Fruit fly (Drosophila melanogaster) whole organism, embryonic: ENCODE measurements around the gene Cpr67Fa2.

Source experiments
- Ada2b ChIP-seq: fragments of 200-800 bp; sonication (Bioruptor generic); IDR thresholded peaks from 2 replicates; pipeline ENCODE4 v1.3.6; 2022; ENCODE audit warnings: missing biosample characterization, missing genetic modification characterization
- Bgb ChIP-seq: fragments of 200-800 bp; sonication (Bioruptor generic); IDR thresholded peaks from 2 replicates; pipeline ENCODE4 v1.3.6; 2022; ENCODE audit warnings: missing biosample characterization, missing genetic modification characterization; ENCODE audit not compliant: partially characterized antibody
- Blimp-1 ChIP-seq: fragments of 200-800 bp; sonication (Bioruptor generic); optimal IDR thresholded peaks from 3 replicates; lab custom pipeline; 2018; ENCODE audit warnings: missing biosample characterization, missing genetic modification characterization, mild to moderate bottlenecking, moderate library complexity, missing genetic modification reagents
- CG11560 ChIP-seq: fragments of 200-800 bp; sonication (Bioruptor generic); IDR thresholded peaks from 3 replicates; pipeline ENCODE4 v1.3.6; 2022; ENCODE audit warnings: missing biosample characterization, missing genetic modification characterization
- CG12769 ChIP-seq: fragments of 200-800 bp; sonication (Bioruptor generic); optimal IDR thresholded peaks from 2 replicates; lab custom pipeline; 2019; ENCODE audit warnings: missing biosample characterization, mild to moderate bottlenecking, missing genetic modification characterization, moderate library complexity
- CG17612 ChIP-seq: fragments of 200-800 bp; sonication (Bioruptor generic); IDR thresholded peaks from 2 replicates; pipeline ENCODE4 v1.3.6; 2022; ENCODE audit warnings: missing biosample characterization, missing genetic modification characterization
- CG18764 ChIP-seq: fragments of 200-800 bp; sonication (Bioruptor generic); optimal IDR thresholded peaks from 3 replicates; lab custom pipeline; 2016; ENCODE audit warnings: missing biosample characterization, missing genetic modification characterization
- CG2678 ChIP-seq: fragments of 200-800 bp; sonication (Bioruptor generic); optimal IDR thresholded peaks from 3 replicates; lab custom pipeline; 2019; ENCODE audit warnings: missing biosample characterization, mild to moderate bottlenecking, missing genetic modification characterization, moderate library complexity
- CG2875 ChIP-seq: fragments of 200-800 bp; sonication (Bioruptor generic); optimal IDR thresholded peaks from 2 replicates; lab custom pipeline; 2017; ENCODE audit warnings: missing biosample characterization, mild to moderate bottlenecking, missing genetic modification characterization, missing genetic modification reagents
- CG30020 ChIP-seq: fragments of 200-800 bp; optimal IDR thresholded peaks from 2 replicates; lab custom pipeline; 2019; ENCODE audit warnings: missing biosample characterization, mild to moderate bottlenecking, missing genetic modification characterization, moderate library complexity
- CG31441 ChIP-seq: fragments of 200-800 bp; sonication (Bioruptor generic); IDR thresholded peaks from 2 replicates; pipeline ENCODE4 v1.3.6; 2022; ENCODE audit warnings: missing biosample characterization, missing genetic modification characterization
- CG34422 ChIP-seq: fragments of 200-800 bp; sonication (Bioruptor generic); IDR thresholded peaks from 3 replicates; pipeline ENCODE4 v1.3.6; 2022; ENCODE audit warnings: missing biosample characterization, missing genetic modification characterization
- CG9876 ChIP-seq: fragments of 200-800 bp; sonication (Bioruptor generic); optimal IDR thresholded peaks from 2 replicates; lab custom pipeline; 2016; ENCODE audit warnings: missing biosample characterization, missing genetic modification characterization
- Deaf1 ChIP-seq: fragments of 200-800 bp; optimal IDR thresholded peaks from 3 replicates; lab custom pipeline; 2019; ENCODE audit warnings: missing biosample characterization, mild to moderate bottlenecking, missing genetic modification characterization, moderate library complexity
- Dll ChIP-seq: fragments of 200-800 bp; sonication (Bioruptor generic); IDR thresholded peaks from 4 replicates; pipeline ENCODE4 v1.3.6; 2022; ENCODE audit warnings: missing biosample characterization, missing genetic modification characterization; ENCODE audit not compliant: partially characterized antibody
- Doc3 ChIP-seq: fragments of 200-800 bp; sonication (Bioruptor generic); IDR thresholded peaks from 3 replicates; pipeline ENCODE4 v1.3.6; 2022; ENCODE audit warnings: missing biosample characterization, missing genetic modification characterization; ENCODE audit not compliant: partially characterized antibody
- Dp ChIP-seq: fragments of 200-800 bp; sonication (Bioruptor generic); optimal IDR thresholded peaks from 2 replicates; lab custom pipeline; 2018; ENCODE audit warnings: missing biosample characterization, mild to moderate bottlenecking, missing genetic modification characterization, moderate library complexity
- H2.0 ChIP-seq: fragments of 200-800 bp; sonication (Bioruptor generic); IDR thresholded peaks from 2 replicates; pipeline ENCODE4 v1.3.6; 2022; ENCODE audit warnings: missing biosample characterization, missing genetic modification characterization
- HLH3B ChIP-seq: fragments of 200-800 bp; sonication (Bioruptor generic); IDR thresholded peaks from 2 replicates; pipeline ENCODE4 v1.3.6; 2022; ENCODE audit warnings: missing biosample characterization, missing genetic modification characterization
- MTF-1 ChIP-seq: fragments of 200-800 bp; sonication (Bioruptor generic); optimal IDR thresholded peaks from 2 replicates; lab custom pipeline; 2018; ENCODE audit warnings: missing biosample characterization, mild to moderate bottlenecking, missing genetic modification characterization, borderline replicate concordance
- Meics ChIP-seq: fragments of 200-800 bp; sonication (Bioruptor generic); optimal IDR thresholded peaks from 2 replicates; lab custom pipeline; 2017; ENCODE audit warnings: missing biosample characterization, mild to moderate bottlenecking, missing genetic modification characterization
- Mes4 ChIP-seq: fragments of 200-800 bp; sonication (Bioruptor generic); optimal IDR thresholded peaks from 2 replicates; lab custom pipeline; 2016; ENCODE audit warnings: missing biosample characterization, missing genetic modification characterization
- NC2α ChIP-seq: fragments of 200-800 bp; sonication (Bioruptor generic); optimal IDR thresholded peaks from 2 replicates; lab custom pipeline; 2016; ENCODE audit warnings: missing biosample characterization, missing genetic modification characterization
- NC2β ChIP-seq: fragments of 200-800 bp; sonication (Bioruptor generic); optimal IDR thresholded peaks from 2 replicates; lab custom pipeline; 2016; ENCODE audit warnings: missing biosample characterization, missing genetic modification characterization
- Opbp ChIP-seq: fragments of 200-800 bp; sonication (Bioruptor generic); IDR thresholded peaks from 3 replicates; pipeline ENCODE4 v1.3.6; 2022; ENCODE audit warnings: missing biosample characterization, missing genetic modification characterization; ENCODE audit not compliant: partially characterized antibody
- Pdp1 ChIP-seq, 2 experiments: fragments of 200-800 bp; sonication (Bioruptor generic); optimal IDR thresholded peaks; 3 replicates each; lab custom pipeline; 2016; ENCODE audit warnings: missing biosample characterization in 2 of 2, missing genetic modification characterization in 2 of 2, mild to moderate bottlenecking in 1 of 2, moderate library complexity in 1 of 2
- Side ChIP-seq: fragments of 200-800 bp; sonication (Bioruptor generic); optimal IDR thresholded peaks from 2 replicates; lab custom pipeline; 2016; ENCODE audit warnings: missing biosample characterization, missing genetic modification characterization
- cato ChIP-seq: fragments of 200-800 bp; sonication (Bioruptor generic); optimal IDR thresholded peaks from 2 replicates; lab custom pipeline; 2016; ENCODE audit warnings: missing biosample characterization, missing genetic modification characterization, borderline replicate concordance
- chinmo ChIP-seq: fragments of 200-800 bp; sonication (Bioruptor generic); IDR thresholded peaks from 4 replicates; pipeline ENCODE4 v1.3.6; 2022; ENCODE audit warnings: missing biosample characterization, missing genetic modification characterization; ENCODE audit not compliant: partially characterized antibody
- dati ChIP-seq: fragments of 200-800 bp; sonication (Bioruptor generic); IDR thresholded peaks from 2 replicates; pipeline ENCODE4 v1.3.6; 2022; ENCODE audit warnings: missing biosample characterization, missing genetic modification characterization
- dmrt99B ChIP-seq: fragments of 200-800 bp; sonication (Bioruptor generic); optimal IDR thresholded peaks from 2 replicates; lab custom pipeline; 2018; ENCODE audit warnings: missing biosample characterization, mild to moderate bottlenecking, missing genetic modification characterization, moderate library complexity
- fd102C ChIP-seq: fragments of 200-800 bp; sonication (Bioruptor generic); optimal IDR thresholded peaks from 2 replicates; lab custom pipeline; 2018; ENCODE audit warnings: missing biosample characterization, mild to moderate bottlenecking, missing genetic modification characterization, moderate library complexity
- fd96Cb ChIP-seq: fragments of 200-800 bp; sonication (Bioruptor generic); optimal IDR thresholded peaks from 2 replicates; lab custom pipeline; 2018; ENCODE audit warnings: missing biosample characterization, mild to moderate bottlenecking, missing genetic modification characterization, moderate library complexity
- gem ChIP-seq: fragments of 200-800 bp; sonication (Bioruptor generic); optimal IDR thresholded peaks from 2 replicates; lab custom pipeline; 2019; ENCODE audit warnings: missing biosample characterization, mild to moderate bottlenecking, missing genetic modification characterization, moderate library complexity
- grau ChIP-seq: fragments of 200-800 bp; optimal IDR thresholded peaks from 3 replicates; lab custom pipeline; 2019; ENCODE audit warnings: missing biosample characterization, mild to moderate bottlenecking, missing genetic modification characterization, moderate library complexity
- hb ChIP-seq: fragments of 200-800 bp; sonication (Bioruptor generic); IDR thresholded peaks from 3 replicates; pipeline ENCODE4 v1.3.6; 2022; ENCODE audit warnings: missing biosample characterization, missing genetic modification characterization; ENCODE audit not compliant: partially characterized antibody
- kah ChIP-seq: fragments of 200-800 bp; sonication (Bioruptor generic); optimal IDR thresholded peaks from 2 replicates; lab custom pipeline; 2018; ENCODE audit warnings: missing biosample characterization, mild to moderate bottlenecking, missing genetic modification characterization
- mam ChIP-seq: fragments of 200-800 bp; sonication (Bioruptor generic); optimal IDR thresholded peaks from 3 replicates; lab custom pipeline; 2016; ENCODE audit warnings: missing biosample characterization, missing genetic modification characterization
- nau ChIP-seq: fragments of 200-800 bp; sonication (Bioruptor generic); optimal IDR thresholded peaks from 3 replicates; lab custom pipeline; 2017; ENCODE audit warnings: missing biosample characterization, mild to moderate bottlenecking, missing genetic modification characterization, missing genetic modification reagents
- pros ChIP-seq: fragments of 200-800 bp; sonication (Bioruptor generic); optimal IDR thresholded peaks from 3 replicates; lab custom pipeline; 2019; ENCODE audit warnings: missing biosample characterization, mild to moderate bottlenecking, missing genetic modification characterization, moderate library complexity
- ranshi ChIP-seq: fragments of 200-800 bp; sonication (Bioruptor generic); IDR thresholded peaks from 2 replicates; pipeline ENCODE4 v1.3.6; 2022; ENCODE audit warnings: missing biosample characterization, missing genetic modification characterization
- sim ChIP-seq: fragments of 200-800 bp; sonication (Bioruptor generic); IDR thresholded peaks from 2 replicates; pipeline ENCODE4 v1.3.6; 2022; ENCODE audit warnings: missing biosample characterization, missing genetic modification characterization
- sisA ChIP-seq: fragments of 200-800 bp; sonication (Bioruptor generic); IDR thresholded peaks from 2 replicates; pipeline ENCODE4 v1.3.6; 2022; ENCODE audit warnings: missing biosample characterization, missing genetic modification characterization
- slbo ChIP-seq: fragments of 200-800 bp; sonication (Bioruptor generic); IDR thresholded peaks from 2 replicates; pipeline ENCODE4 v1.3.6; 2022; ENCODE audit warnings: missing biosample characterization, missing genetic modification characterization
- slou ChIP-seq: fragments of 200-800 bp; sonication (Bioruptor generic); optimal IDR thresholded peaks from 3 replicates; lab custom pipeline; 2016; ENCODE audit warnings: missing biosample characterization, missing genetic modification characterization
- ssp ChIP-seq: fragments of 200-800 bp; sonication (Bioruptor generic); IDR thresholded peaks from 2 replicates; pipeline ENCODE4 v1.3.6; 2022; ENCODE audit warnings: missing biosample characterization, missing genetic modification characterization
- tap ChIP-seq: fragments of 200-800 bp; optimal IDR thresholded peaks from 3 replicates; lab custom pipeline; 2019; ENCODE audit warnings: missing biosample characterization, mild to moderate bottlenecking, missing genetic modification characterization, moderate library complexity
- tll ChIP-seq, 2 experiments: fragments of 200-800 bp in 1 of 2; fragments of >200 bp in 1 of 2; sonication (Bioruptor generic) in 1 of 2; optimal IDR thresholded peaks; 2 replicates each; lab custom pipeline; 2017 to 2019; ENCODE audit warnings: missing biosample characterization in 2 of 2, missing genetic modification characterization in 2 of 2, mild to moderate bottlenecking in 1 of 2, moderate library complexity in 1 of 2
- wek ChIP-seq: fragments of 200-800 bp; sonication (Bioruptor generic); optimal IDR thresholded peaks from 3 replicates; lab custom pipeline; 2018; ENCODE audit warnings: missing biosample characterization, mild to moderate bottlenecking, missing genetic modification characterization, moderate library complexity

Cpr67Fa2 gene

dm6 chr3L:10893156-10893784, 1.8 kb downstream of the Cpr67Fa2 start (continued):
- TF ChIP-seq MTF-1 (GFP tag; lab: Kevin White, UChicago): no peak
- no peak for TF ChIP-seq Ada2b
- no peak for TF ChIP-seq NC2β
- no peak for TF ChIP-seq mam (GFP tag; lab: Kevin White, UChicago)
- TF ChIP-seq grau (tag; lab: Kevin White, UChicago): peak; percentile 74
- TF ChIP-seq Mes4 (GFP tag; lab: Kevin White, UChicago): no peak
- TF ChIP-seq ssp (GFP tag; lab: Robert Waterston, UW): no peak
- no peak for TF ChIP-seq CG17612 (GFP tag; lab: Robert Waterston, UW)
- TF ChIP-seq chinmo (GFP tag; lab: Robert Waterston, UW): peak; percentile 94; the same call in 3 of the 4 replicates
- TF ChIP-seq cato (GFP tag; lab: Kevin White, UChicago): no peak
- no peak for TF ChIP-seq NC2α (GFP tag; lab: Kevin White, UChicago)
- TF ChIP-seq CG9876 (GFP tag; lab: Kevin White, UChicago): no peak
- no peak for TF ChIP-seq Opbp
- TF ChIP-seq Meics: peak; percentile 61
- no peak for TF ChIP-seq H2.0 (GFP tag; lab: Robert Waterston, UW)
- no peak for TF ChIP-seq dati (GFP tag; lab: Robert Waterston, UW)
- TF ChIP-seq HLH3B (GFP tag; lab: Robert Waterston, UW): peak; percentile 23; the same call in 1 of the 2 replicates
- TF ChIP-seq CG2678 (tag; lab: Kevin White, UChicago): peak; percentile 80
- TF ChIP-seq CG31441: peak; percentile 72
- no peak for TF ChIP-seq Doc3 (GFP tag; lab: Robert Waterston, UW)
- peak; percentile 36 for TF ChIP-seq tap
- no peak for TF ChIP-seq slou (GFP tag; lab: Kevin White, UChicago)
- TF ChIP-seq Side (GFP tag; lab: Kevin White, UChicago): no peak
- peak; percentile 4 for TF ChIP-seq CG30020 (tag; lab: Kevin White, UChicago)
- peak; percentile 36 for TF ChIP-seq fd96Cb (tag; lab: Kevin White, UChicago)
- no peak for TF ChIP-seq CG12769 (tag; lab: Kevin White, UChicago)
- no peak for TF ChIP-seq pros (GFP tag; lab: Kevin White, UChicago)
- TF ChIP-seq Bgb (GFP tag; lab: Robert Waterston, UW): 0 out of 2 replicates have a peak, but pooled peaks have one; percentile 19
- peak; percentile 72 for TF ChIP-seq dmrt99B (tag; lab: Kevin White, UChicago)
- peak; percentile 81 for TF ChIP-seq gem (tag; lab: Kevin White, UChicago)
- no peak for TF ChIP-seq Pdp1 (GFP tag; optimal IDR thresholded peaks at IDR 0.05; lab: Kevin White, UChicago)
- no peak for TF ChIP-seq wek (GFP tag; lab: Kevin White, UChicago)
- TF ChIP-seq Dll (GFP tag; lab: Robert Waterston, UW): no peak
- no peak for TF ChIP-seq nau (GFP tag; lab: Kevin White, UChicago)
- no peak for TF ChIP-seq CG34422 (GFP tag; lab: Robert Waterston, UW)
- TF ChIP-seq kah (GFP tag; lab: Kevin White, UChicago): no peak
- no peak for TF ChIP-seq ranshi (GFP tag; lab: Robert Waterston, UW)
- TF ChIP-seq CG11560 (tag; lab: Robert Waterston, UW): no peak
- TF ChIP-seq sim (GFP tag; lab: Robert Waterston, UW): no peak
- no peak for TF ChIP-seq CG18764 (GFP tag; lab: Kevin White, UChicago)
- no peak for TF ChIP-seq tll (GFP tag; optimal IDR thresholded peaks at IDR 0.05; lab: Kevin White, UChicago)
- TF ChIP-seq Dp (GFP tag; lab: Kevin White, UChicago): peak; percentile 19
- no peak for TF ChIP-seq sisA (GFP tag; lab: Robert Waterston, UW)
- TF ChIP-seq Deaf1 (tag; lab: Kevin White, UChicago): peak; percentile 39
- TF ChIP-seq Blimp-1: peak; percentile 46
- no peak for TF ChIP-seq hb (GFP tag; lab: Robert Waterston, UW)
- TF ChIP-seq CG2875: peak; percentile 7
- peak; percentile 58; the same call in 1 of the 2 replicates for TF ChIP-seq slbo (GFP tag; lab: Robert Waterston, UW)
- TF ChIP-seq fd102C: no peak
